Worm (Caenorhabditis elegans): Measurements from ENCODE around the gene C49C3.4.
A peak's percentile ranks its signal among the peaks of the same experiment; 100 is the strongest.

Gene C49C3.4

DNA sequence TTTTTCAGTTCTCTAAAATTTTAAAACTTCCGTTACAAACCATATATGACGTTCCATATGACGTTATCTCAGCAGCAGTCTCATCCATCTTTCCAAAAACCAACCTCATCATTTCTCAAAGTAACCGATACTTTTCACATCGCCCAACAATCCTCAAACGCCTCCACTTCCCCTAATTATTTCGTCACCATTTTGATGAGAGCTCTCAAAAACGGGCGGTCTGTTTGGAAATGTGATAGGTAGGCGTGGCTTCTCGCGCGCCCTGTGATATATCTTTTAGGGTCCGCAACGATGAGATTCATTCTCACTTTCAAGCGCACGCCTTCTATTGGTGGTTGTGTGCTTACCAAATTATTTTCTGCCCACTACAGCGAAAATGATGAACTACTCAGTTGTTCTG, 47.7 kb downstream of the C49C3.4 start, which contains the start of gene trh-1:
Gene trh-1, plus strand, starts transcription at position 301 of the 400 bp plus-strand sequence.
- no peak for TF ChIP-seq nhr-76 (tag; optimal IDR thresholded peaks at IDR 0.05)
- TF ChIP-seq rnt-1 (tag; optimal IDR thresholded peaks at IDR 0.05), result no peak
- TF ChIP-seq unc-130 (tag; optimal IDR thresholded peaks at IDR 0.05), result no peak
- TF ChIP-seq lin-15B (tag; optimal IDR thresholded peaks at IDR 0.05), result no peak
- TF ChIP-seq fkh-10 (GFP tag; optimal IDR thresholded peaks at IDR 0.05), result no peak

DNA sequence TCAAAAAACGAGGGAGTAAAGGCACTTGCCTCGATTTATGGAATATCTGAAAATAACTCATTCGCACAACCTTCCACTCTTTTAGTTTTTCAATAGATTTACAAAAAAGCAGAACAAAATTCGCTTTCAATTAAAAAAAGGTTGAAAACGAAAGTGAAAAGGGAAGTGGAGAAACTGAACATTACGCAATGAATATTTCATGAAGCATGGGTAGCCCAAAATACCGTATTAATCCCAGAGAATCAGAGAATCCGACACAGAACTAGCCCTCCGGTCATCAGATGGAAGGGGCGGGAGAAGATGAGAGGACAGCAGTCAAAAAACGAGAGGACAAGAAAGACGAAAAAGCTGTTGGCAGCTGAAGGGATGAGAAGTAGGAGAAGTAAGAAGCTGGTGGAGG, 50.9 kb downstream of the C49C3.4 start, which contains the start of gene C30H6.5:
Gene C30H6.5, plus strand, starts transcription at position 301 of the 400 bp plus-strand sequence.
- TF ChIP-seq blmp-1 (tag; optimal IDR thresholded peaks at IDR 0.05) (peak; percentile 82), hlh-4 (tag; optimal IDR thresholded peaks at IDR 0.05) (no peak)

DNA sequence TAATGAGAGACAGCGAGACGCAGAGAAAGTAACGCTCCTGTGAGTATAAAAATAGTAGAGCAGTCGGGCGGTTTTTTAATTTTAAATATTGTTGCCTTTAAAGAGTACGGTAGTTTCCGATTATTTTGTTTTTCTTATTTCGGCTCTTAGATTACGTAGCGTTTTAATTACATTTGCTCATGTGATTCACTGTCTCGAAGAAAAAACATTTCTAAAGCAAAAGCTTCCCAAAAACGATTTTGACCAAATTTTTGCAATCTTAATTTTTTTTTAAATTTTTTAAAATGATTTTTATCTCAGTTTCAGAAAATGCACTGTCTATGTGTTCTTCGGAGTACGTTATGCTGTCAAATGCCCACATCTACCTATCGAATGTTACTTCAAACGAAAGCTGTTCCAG, 55.5 kb downstream of the C49C3.4 start, which contains the start of gene haf-1:
Gene haf-1, plus strand, starts transcription at position 301 of the 400 bp plus-strand sequence.
- no peak for TF ChIP-seq mdl-1 (tag; optimal IDR thresholded peaks at IDR 0.05)
- no peak for TF ChIP-seq pqm-1 (tag; optimal IDR thresholded peaks at IDR 0.05)
- TF ChIP-seq efl-1 (optimal IDR thresholded peaks at IDR 0.05), result no peak
- TF ChIP-seq efl-1 (GFP tag; optimal IDR thresholded peaks at IDR 0.05 in 1 of 2), result peak in 1 of 2 experiments; percentile 13
